Worm (Caenorhabditis elegans): ENCODE data around the gene pkg-2.

The pkg-2 gene

ce11 chrIV:8528345-8528744 is 7.7 kb downstream of the pkg-2 start:
- no peak for TF ChIP-seq R02D3.7 (tag; optimal IDR thresholded peaks at IDR 0.05)
- peak; percentile 51 for TF ChIP-seq pha-4 (tag; optimal IDR thresholded peaks at IDR 0.05)
- no peak for TF ChIP-seq egl-5 (tag; optimal IDR thresholded peaks at IDR 0.05)
- TF ChIP-seq snpc-4 (tag; optimal IDR thresholded peaks at IDR 0.05), result no peak
- peak; percentile 15 for TF ChIP-seq nfya-1 (tag; optimal IDR thresholded peaks at IDR 0.05; ENCODE audit: insufficient read depth)
- no peak for TF ChIP-seq aly-2 (tag; optimal IDR thresholded peaks at IDR 0.05)
- TF ChIP-seq unc-62 (GFP tag; optimal IDR thresholded peaks at IDR 0.05), result peak; percentile 20
- TF ChIP-seq unc-39 (tag; optimal IDR thresholded peaks at IDR 0.05), result no peak
- no peak for TF ChIP-seq fos-1 (tag; optimal IDR thresholded peaks at IDR 0.05)
- TF ChIP-seq skn-1 (tag; optimal IDR thresholded peaks at IDR 0.05), result no peak
- TF ChIP-seq egl-27 (tag; optimal IDR thresholded peaks at IDR 0.05), result no peak
- no peak for TF ChIP-seq fkh-2 (tag; optimal IDR thresholded peaks at IDR 0.05)
- TF ChIP-seq nhr-25 (tag; optimal IDR thresholded peaks at IDR 0.05), result peak; percentile 32
- no peak for TF ChIP-seq hmg-11 (tag; optimal IDR thresholded peaks at IDR 0.05)
- TF ChIP-seq mml-1 (tag; optimal IDR thresholded peaks at IDR 0.05), result no peak
- TF ChIP-seq ama-1 (optimal IDR thresholded peaks at IDR 0.05), result no peak
- TF ChIP-seq nhr-67 (tag; optimal IDR thresholded peaks at IDR 0.05), result no peak
- no peak for TF ChIP-seq daf-12 (tag; optimal IDR thresholded peaks at IDR 0.05)
- no peak for TF ChIP-seq nhr-11 (tag; optimal IDR thresholded peaks at IDR 0.05)
- no peak for TF ChIP-seq ZK546.5 (tag; optimal IDR thresholded peaks at IDR 0.05)
- TF ChIP-seq ceh-9 (tag; optimal IDR thresholded peaks at IDR 0.05), result no peak
- no peak for TF ChIP-seq ceh-82 (tag; optimal IDR thresholded peaks at IDR 0.05)
- no peak for TF ChIP-seq eor-1 (tag; optimal IDR thresholded peaks at IDR 0.05)
- no peak for TF ChIP-seq nhr-28 (tag; optimal IDR thresholded peaks at IDR 0.05)
- no peak for TF ChIP-seq zag-1 (tag; optimal IDR thresholded peaks at IDR 0.05)
- TF ChIP-seq jun-1 (tag; optimal IDR thresholded peaks at IDR 0.05), result peak; percentile 53
- peak; percentile 94 for TF ChIP-seq elt-2 (tag; optimal IDR thresholded peaks at IDR 0.05)
- peak; percentile 87 for TF ChIP-seq nhr-43 (tag; optimal IDR thresholded peaks at IDR 0.05; ENCODE audit: poor library complexity, severe bottlenecking)
- no peak for TF ChIP-seq fkh-10 (GFP tag; optimal IDR thresholded peaks at IDR 0.05)
- TF ChIP-seq elt-1 (tag; optimal IDR thresholded peaks at IDR 0.05), result no peak
- TF ChIP-seq mdl-1 (tag; optimal IDR thresholded peaks at IDR 0.05), result peak; percentile 12
- no peak for TF ChIP-seq nhr-12 (tag; optimal IDR thresholded peaks at IDR 0.05)
- TF ChIP-seq nhr-76 (tag; optimal IDR thresholded peaks at IDR 0.05), result no peak
- TF ChIP-seq ztf-11 (tag; optimal IDR thresholded peaks at IDR 0.05), result no peak
- TF ChIP-seq pqm-1 (tag; optimal IDR thresholded peaks at IDR 0.05), result peak; percentile 80
- TF ChIP-seq tbx-2 (tag; optimal IDR thresholded peaks at IDR 0.05), result no peak
- no peak for TF ChIP-seq elt-3 (tag; optimal IDR thresholded peaks at IDR 0.05)
- no peak for TF ChIP-seq lin-15B (tag; optimal IDR thresholded peaks at IDR 0.05)
- TF ChIP-seq nhr-237 (tag; optimal IDR thresholded peaks at IDR 0.05), result no peak
- no peak for TF ChIP-seq lsy-12 (tag; optimal IDR thresholded peaks at IDR 0.05)
- peak; percentile 34 for TF ChIP-seq nhr-23 (tag; optimal IDR thresholded peaks at IDR 0.05)
- no peak for TF ChIP-seq nhr-77 (tag; optimal IDR thresholded peaks at IDR 0.05)
- TF ChIP-seq ceh-16 (tag; optimal IDR thresholded peaks at IDR 0.05), result no peak
- no peak for TF ChIP-seq lin-39 (tag; optimal IDR thresholded peaks at IDR 0.05)
- TF ChIP-seq ceh-28 (tag; optimal IDR thresholded peaks at IDR 0.05), result no peak

ce11 chrIV:8529039-8529438 is 8.3 kb downstream of the pkg-2 start:
- no peak for TF ChIP-seq unc-39 (tag; optimal IDR thresholded peaks at IDR 0.05)
- no peak for TF ChIP-seq ztf-4 (tag; optimal IDR thresholded peaks at IDR 0.05)
- no peak for TF ChIP-seq egl-5 (tag; optimal IDR thresholded peaks at IDR 0.05)
- no peak for TF ChIP-seq ceh-82 (tag; optimal IDR thresholded peaks at IDR 0.05)
- peak; percentile 95 for TF ChIP-seq nhr-23 (tag; optimal IDR thresholded peaks at IDR 0.05)
- no peak for TF ChIP-seq lin-15B (tag; optimal IDR thresholded peaks at IDR 0.05)
- no peak for TF ChIP-seq hmg-11 (tag; optimal IDR thresholded peaks at IDR 0.05)
- no peak for TF ChIP-seq lin-39 (tag; optimal IDR thresholded peaks at IDR 0.05)
- no peak for TF ChIP-seq fos-1 (tag; optimal IDR thresholded peaks at IDR 0.05)
- TF ChIP-seq tbx-2 (tag; optimal IDR thresholded peaks at IDR 0.05), result peak; percentile 41
- no peak for TF ChIP-seq nhr-237 (tag; optimal IDR thresholded peaks at IDR 0.05)
- TF ChIP-seq ceh-16 (tag; optimal IDR thresholded peaks at IDR 0.05), result no peak
- no peak for TF ChIP-seq fkh-10 (GFP tag; optimal IDR thresholded peaks at IDR 0.05)
- no peak for TF ChIP-seq sea-2 (GFP tag; optimal IDR thresholded peaks at IDR 0.05)
- peak; percentile 92 for TF ChIP-seq nhr-25 (tag; optimal IDR thresholded peaks at IDR 0.05)
- TF ChIP-seq snpc-4 (tag; optimal IDR thresholded peaks at IDR 0.05), result no peak
- peak; percentile 36 for TF ChIP-seq ama-1 (optimal IDR thresholded peaks at IDR 0.05)
- TF ChIP-seq nfya-1 (tag; optimal IDR thresholded peaks at IDR 0.05; ENCODE audit: insufficient read depth), result peak; percentile 9
- TF ChIP-seq nhr-77 (tag; optimal IDR thresholded peaks at IDR 0.05), result no peak
- TF ChIP-seq daf-12 (tag; optimal IDR thresholded peaks at IDR 0.05), result peak; percentile 18
- no peak for TF ChIP-seq pha-4 (tag; optimal IDR thresholded peaks at IDR 0.05)
- no peak for TF ChIP-seq R02D3.7 (tag; optimal IDR thresholded peaks at IDR 0.05)
- peak; percentile 55 for TF ChIP-seq lsy-12 (tag; optimal IDR thresholded peaks at IDR 0.05)
- no peak for TF ChIP-seq egl-27 (tag; optimal IDR thresholded peaks at IDR 0.05)
- no peak for TF ChIP-seq ceh-9 (tag; optimal IDR thresholded peaks at IDR 0.05)
- TF ChIP-seq mdl-1 (tag; optimal IDR thresholded peaks at IDR 0.05), result peak; percentile 35
- no peak for TF ChIP-seq nhr-28 (tag; optimal IDR thresholded peaks at IDR 0.05)
- no peak for TF ChIP-seq nhr-12 (tag; optimal IDR thresholded peaks at IDR 0.05)
- no peak for TF ChIP-seq fkh-2 (tag; optimal IDR thresholded peaks at IDR 0.05)
- no peak for TF ChIP-seq jun-1 (tag; optimal IDR thresholded peaks at IDR 0.05)
- TF ChIP-seq nhr-43 (tag; optimal IDR thresholded peaks at IDR 0.05; ENCODE audit: poor library complexity, severe bottlenecking), result peak; percentile 96
- no peak for TF ChIP-seq unc-62 (GFP tag; optimal IDR thresholded peaks at IDR 0.05)
- no peak for TF ChIP-seq zag-1 (tag; optimal IDR thresholded peaks at IDR 0.05)
- TF ChIP-seq elt-3 (tag; optimal IDR thresholded peaks at IDR 0.05), result peak in 1 of 3 experiments; percentile 22
- TF ChIP-seq pqm-1 (tag; optimal IDR thresholded peaks at IDR 0.05), result no peak
- TF ChIP-seq ceh-28 (tag; optimal IDR thresholded peaks at IDR 0.05), result no peak
- TF ChIP-seq ztf-11 (tag; optimal IDR thresholded peaks at IDR 0.05), result no peak
- TF ChIP-seq skn-1 (tag; optimal IDR thresholded peaks at IDR 0.05), result no peak
- TF ChIP-seq nhr-67 (tag; optimal IDR thresholded peaks at IDR 0.05), result no peak
- no peak for TF ChIP-seq elt-2 (tag; optimal IDR thresholded peaks at IDR 0.05)
- no peak for TF ChIP-seq mml-1 (tag; optimal IDR thresholded peaks at IDR 0.05)
- no peak for TF ChIP-seq nhr-11 (tag; optimal IDR thresholded peaks at IDR 0.05)
